Fruit fly (Drosophila melanogaster): ENCODE measurements around the gene CG43915.

The CG43915 gene

DNA sequence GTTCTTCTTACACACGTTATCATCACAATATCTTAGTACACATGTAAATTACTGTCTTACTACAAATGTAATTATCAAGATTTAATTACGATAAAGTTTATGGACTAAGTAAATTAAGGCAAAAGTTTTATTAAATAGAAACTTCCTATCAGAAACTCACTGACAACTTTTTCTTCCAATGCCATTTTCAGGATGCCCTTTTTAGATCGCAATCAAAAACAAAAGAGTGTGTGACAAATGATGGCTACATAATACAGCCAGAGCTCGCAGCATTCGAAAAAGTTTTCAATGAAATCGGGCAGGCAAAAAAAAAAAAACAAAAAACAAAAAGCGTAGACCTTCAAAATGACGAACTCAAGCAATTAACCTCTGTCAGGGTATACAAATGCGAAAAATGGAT is at the start of gene CG43915:
Gene CG43915, plus strand, starts transcription at position 301 of the 400 bp plus-strand sequence.
- TF ChIP-seq CG17801 (GFP tag; optimal IDR thresholded peaks at IDR 0.05; ENCODE audit: partially characterized antibody): no peak

DNA sequence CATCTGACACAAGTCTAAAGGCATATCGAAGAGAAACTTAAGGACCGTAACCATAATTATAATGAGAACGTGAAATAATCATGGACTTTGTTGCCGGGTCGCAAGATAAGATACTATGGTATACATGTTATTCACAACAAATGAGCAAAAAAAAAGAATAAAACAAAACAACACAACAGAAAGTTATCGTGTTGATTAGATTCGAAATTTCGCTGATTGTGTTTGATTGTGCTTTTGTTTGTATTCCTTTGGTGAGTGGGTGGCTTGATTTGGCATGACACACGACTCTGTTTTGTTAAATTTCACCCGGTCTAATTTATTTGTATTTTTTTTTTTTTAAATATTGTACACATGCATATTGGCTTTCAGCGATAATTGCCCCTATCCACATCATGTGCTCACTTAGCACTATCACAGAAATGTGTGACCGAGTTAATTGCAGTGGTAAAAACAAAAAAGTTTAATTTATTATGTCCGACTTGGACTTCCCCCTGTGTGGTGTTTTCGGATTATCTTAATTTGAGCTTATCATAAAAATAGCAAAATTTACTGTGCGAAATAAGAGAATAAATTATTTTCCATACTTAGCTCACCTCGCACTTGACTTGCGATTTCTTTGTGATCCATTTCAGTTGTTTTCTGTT is 48.9 kb upstream of the CG43915 start:
- TF ChIP-seq CG17801 (GFP tag; optimal IDR thresholded peaks at IDR 0.05; ENCODE audit: partially characterized antibody): no peak

DNA sequence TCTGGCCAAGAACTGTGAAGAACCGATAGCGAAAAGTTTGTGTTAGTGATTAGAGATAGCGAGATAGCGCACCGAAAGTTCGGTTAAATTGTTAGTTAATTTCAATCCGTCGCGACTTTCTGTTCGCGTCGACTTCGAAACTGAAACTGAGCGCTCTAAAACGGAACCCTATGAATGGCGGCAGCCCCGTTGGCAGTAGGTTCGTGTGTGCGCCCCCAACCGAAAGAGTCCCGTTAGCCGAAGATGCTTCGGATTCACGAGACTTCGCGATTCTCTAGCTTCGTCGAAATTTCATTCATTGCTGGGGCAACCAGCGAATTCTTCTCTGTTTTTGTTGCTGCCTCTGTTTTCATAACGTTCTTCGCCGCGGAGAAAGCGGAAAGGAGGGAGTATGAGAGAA is 47.2 kb upstream of the CG43915 start:
- TF ChIP-seq CG17801 (GFP tag; optimal IDR thresholded peaks at IDR 0.05; ENCODE audit: partially characterized antibody): no peak

DNA sequence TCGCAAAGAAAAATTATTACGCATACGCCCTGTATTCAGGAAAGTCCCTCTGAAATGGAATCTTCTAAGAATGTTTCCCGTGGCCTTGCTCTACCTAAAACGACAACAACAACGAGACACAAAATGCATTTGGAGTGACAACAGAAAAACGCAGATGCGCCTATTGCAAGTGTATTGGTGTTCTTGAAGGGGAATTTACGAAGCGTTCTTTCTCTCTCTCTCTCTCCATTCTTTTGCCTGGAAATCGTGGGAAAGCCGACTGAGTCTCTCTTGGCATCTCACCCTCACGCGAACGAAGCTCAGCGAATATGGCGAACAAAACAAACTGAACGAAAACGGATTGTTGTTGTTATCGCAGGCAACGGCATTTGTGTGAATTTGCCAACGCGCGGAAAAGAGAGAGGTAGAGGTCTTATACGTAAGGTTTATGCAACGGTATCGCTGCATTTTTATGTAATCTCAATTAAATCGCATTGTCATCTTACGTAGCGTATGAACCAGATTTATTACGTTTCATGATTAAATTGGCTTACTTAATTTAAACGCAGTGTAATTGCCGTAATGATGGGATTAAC is 46.4 kb upstream of the CG43915 start:
- TF ChIP-seq CG17801 (GFP tag; optimal IDR thresholded peaks at IDR 0.05; ENCODE audit: partially characterized antibody): no peak

DNA sequence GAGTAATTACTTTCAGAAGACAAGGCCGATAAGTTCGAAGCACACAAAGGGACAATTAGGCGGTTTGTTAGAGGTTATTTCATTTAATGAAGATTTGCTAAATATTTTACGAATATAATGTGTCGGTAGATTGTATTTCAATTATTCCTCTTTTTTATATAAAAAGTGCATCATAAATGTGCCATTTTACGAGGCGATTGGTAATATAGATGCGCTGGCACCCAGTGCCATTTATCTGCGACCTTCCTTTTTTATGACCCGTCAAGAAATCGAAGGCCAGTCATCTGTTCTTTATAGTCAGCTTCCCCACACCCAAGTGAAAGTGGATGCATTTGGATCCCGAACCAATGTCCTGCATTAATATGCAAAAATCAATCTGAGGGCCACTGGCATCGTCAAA is 45.2 kb upstream of the CG43915 start:
- no peak for TF ChIP-seq CG17801 (GFP tag; optimal IDR thresholded peaks at IDR 0.05; ENCODE audit: partially characterized antibody)

DNA sequence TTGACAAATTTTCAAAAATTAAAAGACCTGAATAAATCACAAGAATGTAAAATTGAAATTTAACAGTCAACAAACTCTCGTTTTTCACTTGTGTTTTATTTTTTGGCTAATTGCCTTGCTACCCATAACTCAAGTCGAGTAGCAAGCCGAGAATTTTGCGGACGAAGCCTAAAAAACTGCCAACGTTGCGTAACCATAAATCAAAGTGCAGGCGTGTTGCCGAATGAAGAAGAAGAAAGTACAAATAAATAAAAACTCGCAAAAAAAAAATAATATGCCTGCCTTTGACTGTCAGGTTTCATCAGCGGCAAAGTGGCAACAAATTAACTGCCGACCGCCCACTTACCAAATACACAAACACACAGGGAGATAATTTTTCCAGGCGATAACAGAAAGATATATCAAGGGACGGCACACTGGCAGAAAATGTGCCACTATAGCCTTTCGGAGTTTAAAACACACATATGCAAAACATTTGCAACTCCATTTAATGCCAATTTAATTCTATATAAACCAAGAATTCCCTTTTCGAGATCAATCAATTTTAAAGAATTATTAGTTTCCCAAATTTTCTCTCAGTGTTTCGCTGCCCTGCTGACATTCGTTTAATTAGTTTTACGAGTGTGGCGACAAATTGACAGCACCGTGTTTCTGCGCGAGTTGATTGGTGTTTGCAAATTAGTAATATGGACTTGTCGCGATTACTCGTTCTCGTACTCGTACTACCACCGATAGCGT is 44.3 kb upstream of the CG43915 start:
- peak; percentile 79 for TF ChIP-seq CG17801 (GFP tag; optimal IDR thresholded peaks at IDR 0.05; ENCODE audit: partially characterized antibody)

DNA sequence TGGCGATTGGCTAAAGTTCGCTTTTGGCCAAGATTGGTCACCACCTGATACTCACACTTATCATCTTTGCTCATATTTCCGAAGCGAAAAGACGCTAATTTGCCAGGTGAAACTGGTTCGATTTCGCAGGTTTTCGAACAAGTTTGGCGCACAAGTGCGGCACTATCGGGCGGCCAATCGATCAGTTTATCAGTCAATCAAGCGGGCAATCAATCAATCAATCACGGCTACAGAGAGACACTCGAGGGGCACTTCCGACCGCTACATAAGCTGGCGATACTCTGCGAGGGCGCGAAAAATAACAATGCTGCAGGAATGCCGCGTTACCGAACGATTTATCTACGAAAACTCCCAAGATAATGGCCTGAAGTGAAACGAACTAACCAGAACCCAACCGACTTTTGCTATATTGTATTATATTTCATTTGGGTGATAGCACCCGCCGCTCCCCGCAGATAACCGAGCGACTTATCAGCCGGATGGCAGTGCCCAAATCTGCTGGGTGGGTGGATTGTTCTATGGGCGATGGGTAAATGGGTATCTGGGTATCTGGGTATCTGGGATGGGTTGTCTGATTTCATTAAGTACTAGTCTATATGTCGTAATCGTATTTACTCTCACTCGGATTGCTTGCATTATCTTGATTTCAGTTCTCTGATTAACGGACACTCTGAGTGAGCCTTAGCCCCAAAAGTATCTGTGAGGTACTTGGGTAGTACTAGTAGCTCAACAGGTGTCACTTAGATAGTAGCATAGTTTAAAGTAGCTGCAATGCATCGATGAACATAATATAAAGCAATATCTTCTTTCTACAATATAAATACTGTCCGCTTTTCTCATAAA is 43.5 kb upstream of the CG43915 start:
- TF ChIP-seq CG17801 (GFP tag; optimal IDR thresholded peaks at IDR 0.05; ENCODE audit: partially characterized antibody): no peak

DNA sequence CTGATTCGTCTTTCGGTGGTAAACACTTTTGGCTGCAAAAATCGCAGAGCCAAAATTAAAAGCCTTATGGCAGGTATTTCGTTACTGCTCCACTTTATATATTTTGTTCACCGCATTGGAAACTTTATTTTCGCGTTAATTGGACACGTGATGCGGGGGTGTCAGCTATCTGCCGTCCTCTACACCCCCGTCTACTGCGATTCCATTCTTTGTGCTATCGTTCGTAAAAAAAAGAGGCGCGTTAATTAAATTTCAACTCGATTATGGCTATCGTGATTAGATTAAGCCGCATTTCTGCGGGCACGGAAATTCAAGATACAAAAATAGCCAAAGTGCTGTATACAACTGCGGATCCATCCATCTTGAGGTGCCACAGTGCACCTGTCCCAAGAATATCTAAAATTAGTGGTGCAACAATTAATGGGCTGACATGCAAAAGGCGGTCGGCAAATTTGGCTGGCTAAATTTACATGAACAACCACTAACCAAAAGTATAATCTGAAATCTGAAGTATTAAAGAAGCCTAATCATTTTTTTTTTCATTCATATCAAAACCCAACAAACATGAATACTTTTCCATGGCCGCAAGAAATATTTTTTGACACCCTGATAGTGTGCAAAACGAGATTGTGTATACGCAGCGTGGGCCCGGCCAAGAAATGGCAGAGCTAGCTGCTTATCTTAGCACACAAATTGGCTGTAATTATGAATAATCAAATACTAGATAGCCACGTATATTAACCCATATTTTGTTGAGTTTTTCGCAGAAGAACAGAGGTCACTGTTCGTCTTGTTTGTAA is 42.5 kb upstream of the CG43915 start:
- TF ChIP-seq CG17801 (GFP tag; optimal IDR thresholded peaks at IDR 0.05; ENCODE audit: partially characterized antibody): no peak

DNA sequence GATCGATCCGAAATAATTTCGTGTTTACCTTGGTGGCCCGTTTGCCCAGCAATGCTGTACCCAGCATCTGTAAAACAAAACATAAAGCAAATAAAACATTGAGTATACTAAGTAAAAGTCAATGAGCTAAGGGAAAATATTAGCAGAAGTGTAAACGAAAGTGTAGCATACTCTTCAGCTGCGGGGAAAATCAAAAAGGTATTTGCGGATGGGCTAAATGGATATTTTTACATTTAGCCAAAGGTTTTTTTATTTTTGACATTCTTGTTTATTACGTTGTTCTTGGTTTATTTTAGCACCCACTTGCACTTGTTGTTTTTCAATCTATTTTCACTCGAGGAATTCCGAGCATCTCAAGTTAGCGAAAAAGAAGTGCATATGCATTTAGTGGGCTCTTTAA is 41.8 kb upstream of the CG43915 start:
- TF ChIP-seq CG17801 (GFP tag; optimal IDR thresholded peaks at IDR 0.05; ENCODE audit: partially characterized antibody): no peak

DNA sequence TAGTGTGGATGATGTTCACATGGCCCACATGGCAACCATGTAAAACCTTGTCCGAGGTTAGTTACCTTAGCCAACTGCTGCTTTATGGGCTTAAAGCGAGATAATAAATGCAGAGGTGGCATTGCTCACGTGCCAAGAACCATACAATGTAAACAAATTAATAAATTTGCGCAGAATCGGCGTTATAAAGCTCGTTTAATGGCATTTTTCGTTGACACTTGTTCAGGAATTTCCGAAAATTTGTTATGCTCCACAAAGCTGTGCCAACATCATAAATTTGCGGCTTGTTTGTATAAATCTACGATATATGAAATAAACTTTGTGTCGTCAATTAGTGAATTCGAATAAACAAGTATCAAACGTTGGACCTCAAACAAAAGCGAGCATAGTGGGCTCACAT is 40.9 kb upstream of the CG43915 start:
- no peak for TF ChIP-seq CG17801 (GFP tag; optimal IDR thresholded peaks at IDR 0.05; ENCODE audit: partially characterized antibody)

DNA sequence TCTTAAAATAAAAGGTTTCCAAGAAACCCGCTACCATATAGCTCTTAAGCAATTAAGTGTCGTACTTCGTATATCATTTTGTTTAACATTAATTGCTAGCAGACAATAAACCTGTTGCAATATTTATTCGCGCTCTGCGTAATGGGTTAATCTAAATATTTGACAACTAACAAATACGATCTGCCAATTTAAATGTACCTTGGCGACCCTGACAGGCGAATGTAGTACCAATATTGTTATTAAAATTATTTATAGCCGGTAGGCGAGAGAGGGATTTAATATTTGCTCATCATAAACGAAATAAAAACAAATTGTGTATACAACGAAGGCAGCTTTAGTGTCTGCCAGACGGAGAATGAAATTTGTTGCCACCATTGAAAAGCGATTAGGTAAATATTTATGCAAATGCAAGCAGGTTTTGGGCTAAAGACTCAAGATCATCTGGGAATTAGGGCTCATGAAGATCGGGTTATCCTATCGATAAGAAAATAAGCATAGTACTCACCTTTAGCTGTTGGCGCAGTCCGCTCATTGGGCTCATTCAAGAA is 39.9 kb upstream of the CG43915 start:
- TF ChIP-seq CG17801 (GFP tag; optimal IDR thresholded peaks at IDR 0.05; ENCODE audit: partially characterized antibody): no peak

DNA sequence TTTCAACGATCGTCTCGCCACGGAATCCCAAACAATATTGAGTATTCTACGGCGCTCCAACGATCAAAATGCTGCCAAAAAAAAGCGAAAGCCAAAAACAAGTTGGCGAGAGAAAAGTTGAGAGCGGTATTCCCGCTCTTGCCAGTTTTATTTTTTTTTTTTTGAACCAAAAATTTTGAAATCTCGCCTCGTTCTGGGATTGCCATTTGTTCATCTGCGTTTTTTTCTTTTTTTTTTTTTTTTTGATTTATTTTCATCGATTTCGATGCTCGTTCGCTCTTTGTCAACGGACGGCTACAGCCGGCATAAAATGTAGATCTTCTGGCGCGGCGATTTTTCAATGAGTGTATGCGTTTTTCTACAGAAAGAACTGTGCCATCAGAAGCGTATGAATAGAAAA is 39.1 kb upstream of the CG43915 start:
- TF ChIP-seq CG17801 (GFP tag; optimal IDR thresholded peaks at IDR 0.05; ENCODE audit: partially characterized antibody): no peak

DNA sequence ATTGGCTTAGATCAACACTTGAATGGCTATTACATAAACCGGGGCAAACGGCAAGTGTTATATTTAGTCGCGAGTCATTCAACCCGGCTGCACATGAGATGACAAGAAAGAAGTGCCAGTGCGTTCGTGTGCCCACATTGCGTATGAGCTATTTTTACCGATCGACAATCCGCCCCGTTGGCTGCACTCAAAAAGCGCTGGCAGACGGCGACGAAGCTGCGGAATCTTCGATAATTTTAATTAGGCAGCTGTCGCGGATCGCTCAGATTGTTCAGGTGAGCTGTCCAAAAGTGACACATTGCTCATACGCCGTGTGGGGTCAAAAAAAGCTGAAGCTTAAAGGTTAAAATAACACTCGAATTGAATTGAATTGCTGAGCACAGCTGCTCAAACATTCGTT is 38.6 kb upstream of the CG43915 start:
- TF ChIP-seq CG17801 (GFP tag; optimal IDR thresholded peaks at IDR 0.05; ENCODE audit: partially characterized antibody): no peak

DNA sequence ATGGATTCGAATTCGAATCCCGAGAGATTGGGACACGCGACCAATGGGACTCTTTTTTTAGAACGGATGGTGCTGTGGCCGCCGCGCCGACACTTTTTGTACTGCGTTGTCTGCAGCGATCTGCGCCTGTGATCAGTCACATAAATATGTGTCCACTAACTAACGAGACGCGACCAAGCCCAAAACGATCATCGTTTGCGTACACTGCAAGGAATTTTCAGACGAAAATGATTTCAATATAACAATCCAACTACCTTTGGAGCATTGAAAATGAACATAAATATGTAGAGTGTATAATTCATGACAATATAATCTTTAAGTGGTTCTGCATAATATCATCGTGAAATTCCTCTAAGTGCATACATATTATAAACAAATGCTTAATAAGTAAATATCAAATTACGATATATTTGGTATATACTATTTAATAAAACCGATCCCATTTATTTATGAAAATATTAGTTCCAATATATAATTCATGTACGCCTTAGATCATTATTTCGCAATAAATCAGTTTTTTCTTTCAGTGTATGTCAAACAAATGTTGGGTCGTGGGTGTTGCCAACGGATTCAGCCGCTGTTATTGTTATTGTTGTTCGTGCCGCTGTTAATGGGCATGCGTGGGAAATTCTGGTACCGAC is 37.0 kb upstream of the CG43915 start, which contains the start of gene Eip63F-1:
Gene Eip63F-1, minus strand, starts transcription at position 51 of the 641 bp plus-strand sequence.
- TF ChIP-seq CG17801 (GFP tag; optimal IDR thresholded peaks at IDR 0.05; ENCODE audit: partially characterized antibody): no peak
